Worm (Caenorhabditis elegans) whole organism, L3 larva: ENCODE measurements around the gene tag-342.
A peak's percentile ranks its signal among the peaks of the same experiment; 100 is the strongest.

Experiments
- R02D3.7 ChIP-seq: fragments of 150-350 bp; optimal IDR thresholded peaks from 2 replicates; lab custom pipeline; 2014; ENCODE audit warnings: missing biosample characterization, missing genetic modification characterization
- aly-2 ChIP-seq: fragments of 150-350 bp; optimal IDR thresholded peaks from 2 replicates; lab custom pipeline; 2014; ENCODE audit warnings: missing biosample characterization, missing genetic modification characterization
- ama-1 ChIP-seq: fragments of 150-350 bp; optimal IDR thresholded peaks from 2 replicates; lab custom pipeline; 2018
- ceh-16 ChIP-seq: sonication (generic microtip); optimal IDR thresholded peaks from 2 replicates; lab custom pipeline; 2017; ENCODE audit warnings: missing biosample characterization, missing genetic modification characterization
- ceh-82 ChIP-seq: fragments of 150-350 bp; optimal IDR thresholded peaks from 2 replicates; lab custom pipeline; 2014; ENCODE audit warnings: missing biosample characterization, missing genetic modification characterization
- ceh-9 ChIP-seq: sonication (generic microtip); optimal IDR thresholded peaks from 2 replicates; lab custom pipeline; 2018; ENCODE audit warnings: missing biosample characterization, missing genetic modification characterization
- egl-27 ChIP-seq: sonication (generic microtip); optimal IDR thresholded peaks from 4 replicates; lab custom pipeline; 2017; ENCODE audit warnings: missing biosample characterization, missing genetic modification reagents, missing genetic modification characterization
- egl-5 ChIP-seq: fragments of 150-350 bp; optimal IDR thresholded peaks from 2 replicates; lab custom pipeline; 2017; ENCODE audit warnings: missing biosample characterization, missing genetic modification reagents, missing genetic modification characterization, inconsistent platforms
- elt-1 ChIP-seq: fragments of 150-350 bp; optimal IDR thresholded peaks from 2 replicates; lab custom pipeline; 2014; ENCODE audit warnings: missing biosample characterization, missing genetic modification characterization
- elt-2 ChIP-seq: sonication (generic microtip); optimal IDR thresholded peaks from 2 replicates; lab custom pipeline; 2016; ENCODE audit warnings: missing genetic modification reagents, mild to moderate bottlenecking, missing genetic modification characterization, missing compliant biosample characterization
- eor-1 ChIP-seq, 2 experiments: fragments of 150-350 bp; optimal IDR thresholded peaks; 2 replicates each; lab custom pipeline; 2014 to 2018; ENCODE audit warnings: missing biosample characterization in 2 of 2, missing genetic modification characterization in 2 of 2
- fkh-10 ChIP-seq: sonication (generic microtip); optimal IDR thresholded peaks from 2 replicates; lab custom pipeline; 2017; ENCODE audit warnings: missing biosample characterization, missing genetic modification reagents, missing genetic modification characterization
- fos-1 ChIP-seq: fragments of 150-350 bp; optimal IDR thresholded peaks from 2 replicates; lab custom pipeline; 2014; ENCODE audit warnings: missing biosample characterization, missing genetic modification characterization
- hmg-11 ChIP-seq: sonication (generic microtip); optimal IDR thresholded peaks from 2 replicates; lab custom pipeline; 2016; ENCODE audit warnings: missing genetic modification characterization, missing compliant biosample characterization
- jun-1 ChIP-seq: fragments of 150-350 bp; optimal IDR thresholded peaks from 2 replicates; lab custom pipeline; 2014; ENCODE audit warnings: missing biosample characterization, missing genetic modification reagents, missing genetic modification characterization
- lin-15B ChIP-seq: fragments of 150-350 bp; optimal IDR thresholded peaks from 2 replicates; lab custom pipeline; 2014; ENCODE audit warnings: missing biosample characterization, missing genetic modification characterization
- lsy-12 ChIP-seq: sonication (generic microtip); optimal IDR thresholded peaks from 2 replicates; lab custom pipeline; 2016; ENCODE audit warnings: mild to moderate bottlenecking, missing genetic modification characterization, missing compliant biosample characterization
- mml-1 ChIP-seq: fragments of 150-350 bp; sonication (generic microtip); optimal IDR thresholded peaks from 3 replicates; lab custom pipeline; 2014; ENCODE audit warnings: missing biosample characterization, missing genetic modification characterization
- nfya-1 ChIP-seq: sonication (generic microtip); optimal IDR thresholded peaks from 2 replicates; lab custom pipeline; 2017; ENCODE audit warnings: missing genetic modification characterization, mild to moderate bottlenecking, missing compliant biosample characterization, antibody characterized with exemption, moderate library complexity; ENCODE audit not compliant: insufficient read depth
- nhr-11 ChIP-seq: fragments of 150-350 bp; optimal IDR thresholded peaks from 2 replicates; lab custom pipeline; 2014; ENCODE audit warnings: missing biosample characterization, missing genetic modification characterization
- nhr-12 ChIP-seq: fragments of 150-350 bp; optimal IDR thresholded peaks from 2 replicates; lab custom pipeline; 2014; ENCODE audit warnings: missing biosample characterization, missing genetic modification characterization
- nhr-23 ChIP-seq: fragments of 150-350 bp; optimal IDR thresholded peaks from 2 replicates; lab custom pipeline; 2014; ENCODE audit warnings: missing biosample characterization, missing genetic modification reagents, missing genetic modification characterization
- nhr-237 ChIP-seq: fragments of 150-350 bp; optimal IDR thresholded peaks from 2 replicates; lab custom pipeline; 2014; ENCODE audit warnings: missing biosample characterization, missing genetic modification characterization
- nhr-25 ChIP-seq: sonication (generic microtip); optimal IDR thresholded peaks from 2 replicates; lab custom pipeline; 2017; ENCODE audit warnings: missing biosample characterization, missing genetic modification characterization
- nhr-28 ChIP-seq: fragments of 150-350 bp; optimal IDR thresholded peaks from 2 replicates; lab custom pipeline; 2014; ENCODE audit warnings: missing biosample characterization, missing genetic modification characterization
- nhr-43 ChIP-seq: sonication (generic microtip); optimal IDR thresholded peaks from 2 replicates; lab custom pipeline; 2016; ENCODE audit warnings: mild to moderate bottlenecking, missing genetic modification characterization, missing compliant biosample characterization; ENCODE audit not compliant: poor library complexity, severe bottlenecking
- nhr-67 ChIP-seq: fragments of 150-350 bp; optimal IDR thresholded peaks from 2 replicates; lab custom pipeline; 2014; ENCODE audit warnings: missing biosample characterization, missing genetic modification characterization
- nhr-77 ChIP-seq: fragments of 150-350 bp; optimal IDR thresholded peaks from 2 replicates; lab custom pipeline; 2014; ENCODE audit warnings: missing biosample characterization, missing genetic modification characterization
- pha-4 ChIP-seq: fragments of 150-350 bp; optimal IDR thresholded peaks from 2 replicates; lab custom pipeline; 2014; ENCODE audit warnings: missing biosample characterization, missing genetic modification reagents, missing genetic modification characterization
- pqm-1 ChIP-seq: fragments of 150-350 bp; optimal IDR thresholded peaks from 2 replicates; lab custom pipeline; 2017; ENCODE audit warnings: missing biosample characterization, missing genetic modification characterization, inconsistent platforms
- sea-2 ChIP-seq: fragments of 150-350 bp; sonication (generic microtip); optimal IDR thresholded peaks from 4 replicates; lab custom pipeline; 2014; ENCODE audit warnings: missing biosample characterization, missing genetic modification reagents, missing genetic modification characterization
- skn-1 ChIP-seq: fragments of 150-350 bp; optimal IDR thresholded peaks from 2 replicates; lab custom pipeline; 2014; ENCODE audit warnings: missing biosample characterization, missing genetic modification characterization
- unc-39 ChIP-seq: sonication (generic microtip); optimal IDR thresholded peaks from 4 replicates; lab custom pipeline; 2017; ENCODE audit warnings: missing biosample characterization, missing genetic modification characterization
- unc-62 ChIP-seq: fragments of 150-350 bp; sonication (generic microtip); optimal IDR thresholded peaks from 4 replicates; lab custom pipeline; 2014; ENCODE audit warnings: missing biosample characterization, missing genetic modification reagents, missing genetic modification characterization
- zag-1 ChIP-seq: fragments of 150-350 bp; optimal IDR thresholded peaks from 2 replicates; lab custom pipeline; 2014; ENCODE audit warnings: missing biosample characterization, missing genetic modification characterization
- ztf-4 ChIP-seq: fragments of 150-350 bp; optimal IDR thresholded peaks from 2 replicates; lab custom pipeline; 2014; ENCODE audit warnings: missing biosample characterization, missing genetic modification characterization

Gene tag-342

ce11 chrIII:9457192-9458103 is 10.5 kb upstream of the tag-342 start (continued):
- TF ChIP-seq eor-1 (tag; optimal IDR thresholded peaks at IDR 0.05; lab: Kevin White, UChicago) (no peak), ceh-82 (no peak), ceh-9 (tag; lab: Kevin White, UChicago) (no peak)

- TF ChIP-seq aly-2 (tag; lab: Kevin White, UChicago) (no peak), R02D3.7 (peak; percentile 14), nhr-77 (tag; lab: Kevin White, UChicago) (no peak), nhr-28 (no peak)
- TF ChIP-seq, all 47 proteins: peak for 1
These were observed 5.8 kb upstream of the tag-342 start for ce11 chrIII:9461894-9462784.

- TF ChIP-seq nhr-23 (tag; lab: Kevin White, UChicago) (peak; percentile 17), skn-1 (tag; lab: Kevin White, UChicago) (no peak)
These were observed 5.0 kb upstream of the tag-342 start for ce11 chrIII:9462785-9463467.

ce11 chrIII:9465424-9465823 is 2.5 kb upstream of the tag-342 start, which contains the start of gene B0464.9:
TSS of gene B0464.9 (plus strand) at chrIII:9465767.
- TF ChIP-seq lin-15B (tag; lab: Kevin White, UChicago) (peak; percentile 79), pqm-1 (tag; lab: Kevin White, UChicago) (peak; percentile 42), unc-62 (no peak), ama-1 (lab: Kevin White, UChicago) (no peak), hmg-11 (tag; lab: Kevin White, UChicago) (peak; percentile 8), lsy-12 (tag; lab: Kevin White, UChicago) (peak; percentile 21), nhr-43 (tag; lab: Kevin White, UChicago) (peak; percentile 77), nhr-23 (tag; lab: Kevin White, UChicago) (peak; percentile 66), pha-4 (tag; lab: Kevin White, UChicago) (peak; percentile 64), nfya-1 (tag; lab: Kevin White, UChicago) (peak; percentile 35), elt-2 (tag; lab: Kevin White, UChicago) (peak; percentile 10)

- TF ChIP-seq sea-2 (GFP tag; lab: Kevin White, UChicago) (no peak), ama-1 (lab: Kevin White, UChicago) (no peak), skn-1 (tag; lab: Kevin White, UChicago) (no peak), R02D3.7 (no peak), unc-62 (no peak), hmg-11 (tag; lab: Kevin White, UChicago) (no peak), lin-15B (tag; lab: Kevin White, UChicago) (no peak), elt-2 (tag; lab: Kevin White, UChicago) (no peak), fos-1 (tag; lab: Kevin White, UChicago) (no peak), ztf-4 (tag; lab: Kevin White, UChicago) (no peak), egl-27 (tag; lab: Kevin White, UChicago) (no peak)
These were observed 2.1 kb upstream of the tag-342 start, which contains the start of gene B0464.6 for ce11 chrIII:9465865-9466264. TSS of gene B0464.6 (minus strand) at chrIII:9465965.

- TF ChIP-seq zag-1 (tag; lab: Kevin White, UChicago) (no peak), nhr-11 (tag; lab: Kevin White, UChicago) (no peak), ceh-82 (no peak), egl-5 (no peak), elt-2 (tag; lab: Kevin White, UChicago) (peak; percentile 50), nhr-237 (tag; lab: Kevin White, UChicago) (no peak), nhr-25 (peak; percentile 74), unc-39 (tag; lab: Kevin White, UChicago) (no peak), ama-1 (lab: Kevin White, UChicago) (peak; percentile 12), elt-1 (tag; lab: Kevin White, UChicago) (no peak), mml-1 (no peak), ceh-16 (no peak), nhr-28 (no peak), lsy-12 (tag; lab: Kevin White, UChicago) (no peak), hmg-11 (tag; lab: Kevin White, UChicago) (peak; percentile 27), lin-15B (tag; lab: Kevin White, UChicago) (peak; percentile 78), nhr-12 (no peak), nfya-1 (tag; lab: Kevin White, UChicago) (peak; percentile 70), nhr-67 (tag; lab: Kevin White, UChicago) (no peak), jun-1 (tag; lab: Kevin White, UChicago) (peak; percentile 27), fkh-10 (GFP tag; lab: Kevin White, UChicago) (no peak)
These were observed 862 bp upstream of the tag-342 start, which contains the start of gene baf-1 for ce11 chrIII:9467095-9467494. TSS of gene baf-1 (plus strand) at chrIII:9467464.
